Fruit fly (Drosophila melanogaster) whole organism, embryonic: ENCODE data around the gene CG32772.

Experiments
- Antp ChIP-seq: fragments of 200-800 bp; sonication (Bioruptor generic); optimal IDR thresholded peaks from 3 replicates; lab custom pipeline; 2016; ENCODE audit warnings: missing biosample characterization, missing genetic modification characterization
- CG10321 ChIP-seq: fragments of 200-800 bp; sonication (Bioruptor generic); IDR thresholded peaks from 2 replicates; pipeline ENCODE4 v1.3.6; 2022; ENCODE audit warnings: missing biosample characterization, missing genetic modification characterization
- CG1233 ChIP-seq: fragments of 200-800 bp; sonication (Bioruptor generic); optimal IDR thresholded peaks from 4 replicates; lab custom pipeline; 2018; ENCODE audit warnings: missing biosample characterization, mild to moderate bottlenecking, missing genetic modification characterization
- CG17802 ChIP-seq: fragments of 200-800 bp; sonication (Bioruptor generic); optimal IDR thresholded peaks from 2 replicates; lab custom pipeline; 2018; ENCODE audit warnings: missing biosample characterization, mild to moderate bottlenecking, missing genetic modification characterization, moderate library complexity
- CG6683 ChIP-seq: fragments of 200-800 bp; sonication (Bioruptor generic); optimal IDR thresholded peaks from 2 replicates; lab custom pipeline; 2017; ENCODE audit warnings: missing biosample characterization, mild to moderate bottlenecking, missing genetic modification characterization, missing genetic modification reagents
- CG7963 ChIP-seq: fragments of 200-800 bp; sonication (Bioruptor generic); IDR thresholded peaks from 3 replicates; pipeline ENCODE4 v1.3.6; 2022; ENCODE audit warnings: missing biosample characterization, missing genetic modification characterization; ENCODE audit not compliant: partially characterized antibody
- Dek ChIP-seq: fragments of 200-800 bp; sonication (Bioruptor generic); optimal IDR thresholded peaks from 3 replicates; lab custom pipeline; 2019; ENCODE audit warnings: missing biosample characterization, mild to moderate bottlenecking, missing genetic modification characterization, moderate library complexity
- Hmr ChIP-seq: fragments of 200-800 bp; sonication (Bioruptor generic); optimal IDR thresholded peaks from 3 replicates; lab custom pipeline; 2017; ENCODE audit warnings: mild to moderate bottlenecking, missing biosample characterization, missing genetic modification reagents, missing genetic modification characterization
- dmrt99B ChIP-seq: fragments of 200-800 bp; sonication (Bioruptor generic); optimal IDR thresholded peaks from 2 replicates; lab custom pipeline; 2018; ENCODE audit warnings: missing biosample characterization, mild to moderate bottlenecking, missing genetic modification characterization, moderate library complexity
- repo ChIP-seq: fragments of 200-800 bp; sonication (Bioruptor generic); optimal IDR thresholded peaks from 2 replicates; lab custom pipeline; 2016; ENCODE audit warnings: missing biosample characterization, missing genetic modification characterization
- rib ChIP-seq: fragments of 200-800 bp; sonication (Bioruptor generic); IDR thresholded peaks from 2 replicates; pipeline ENCODE4 v1.3.6; 2022; ENCODE audit warnings: missing biosample characterization, missing genetic modification characterization
- sna ChIP-seq: fragments of 200-800 bp; sonication (Bioruptor generic); IDR thresholded peaks from 2 replicates; pipeline ENCODE4 v1.3.6; 2022; ENCODE audit warnings: missing biosample characterization, missing genetic modification characterization; ENCODE audit not compliant: partially characterized antibody

DNA sequence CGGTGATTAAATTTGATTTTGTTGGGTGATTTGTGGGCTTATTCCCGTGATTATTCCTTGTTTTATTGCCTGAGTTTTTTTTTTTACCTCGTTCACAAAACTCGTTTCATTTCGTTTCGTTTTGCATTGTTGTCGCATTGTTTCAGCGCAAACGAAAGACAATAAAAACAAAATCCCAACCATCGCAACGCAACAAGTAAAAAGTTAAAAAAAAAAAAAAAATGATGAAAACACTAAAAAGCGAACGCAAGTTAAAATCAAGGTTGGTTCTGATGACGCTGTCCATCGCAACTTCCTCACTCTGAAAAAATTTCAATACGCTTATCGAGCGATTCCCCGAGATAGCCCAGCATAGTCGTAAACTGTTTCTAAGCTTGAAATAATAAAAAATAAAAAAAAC, 32.6 kb downstream of the CG32772 start:
- TF ChIP-seq dmrt99B (tag; lab: Kevin White, UChicago), result no peak
- TF ChIP-seq CG7963 (GFP tag; lab: Robert Waterston, UW), result no peak
- TF ChIP-seq CG6683 (GFP tag; lab: Kevin White, UChicago), result no peak
- TF ChIP-seq Dek (tag; lab: Kevin White, UChicago), result no peak
- TF ChIP-seq repo (GFP tag; lab: Kevin White, UChicago), result no peak
- no peak for TF ChIP-seq sna (GFP tag; lab: Robert Waterston, UW)
- TF ChIP-seq Hmr (GFP tag; lab: Kevin White, UChicago), result no peak
- no peak for TF ChIP-seq CG1233 (GFP tag; lab: Kevin White, UChicago)
- no peak for TF ChIP-seq Antp (GFP tag; lab: Kevin White, UChicago)
- no peak for TF ChIP-seq CG17802 (tag; lab: Kevin White, UChicago)
- no peak for TF ChIP-seq rib
- no peak for TF ChIP-seq CG10321 (GFP tag; lab: Robert Waterston, UW)
